Worm (Caenorhabditis elegans) whole organism, L1 larva: ENCODE measurements around the gene srt-15.

Experiments used
- jun-1 ChIP-seq: fragments of 150-350 bp; optimal IDR thresholded peaks from 2 replicates; lab custom pipeline; 2014; ENCODE audit warnings: missing biosample characterization, missing genetic modification reagents, missing genetic modification characterization
- lin-39 ChIP-seq: fragments of 150-350 bp; optimal IDR thresholded peaks from 2 replicates; lab custom pipeline; 2014; ENCODE audit warnings: missing biosample characterization, missing genetic modification reagents, missing genetic modification characterization
- nhr-237 ChIP-seq: fragments of 150-350 bp; optimal IDR thresholded peaks from 2 replicates; lab custom pipeline; 2014; ENCODE audit warnings: missing biosample characterization, missing genetic modification characterization
- nhr-76 ChIP-seq: sonication (generic microtip); optimal IDR thresholded peaks from 2 replicates; lab custom pipeline; 2017; ENCODE audit warnings: missing biosample characterization, missing genetic modification characterization
- snpc-4 ChIP-seq: fragments of 150-350 bp; optimal IDR thresholded peaks from 2 replicates; lab custom pipeline; 2014; ENCODE audit warnings: missing biosample characterization, missing genetic modification characterization
- ztf-4 ChIP-seq: fragments of 150-350 bp; optimal IDR thresholded peaks from 2 replicates; lab custom pipeline; 2014; ENCODE audit warnings: missing biosample characterization, missing genetic modification characterization

ce11 chrV:3038058-3038457 lies 23.9 kb downstream of the srt-15 start:
- TF ChIP-seq snpc-4 (no peak), jun-1 (no peak), nhr-76 (no peak), nhr-237 (tag; lab: Kevin White, UChicago) (no peak), lin-39 (tag; lab: Kevin White, UChicago) (no peak), ztf-4 (no peak)
